Fruit fly (Drosophila melanogaster) whole organism, embryonic: ENCODE data around the gene CG5290.

Experiments
- Adf1 ChIP-seq: fragments of 200-800 bp; sonication (Bioruptor generic); IDR thresholded peaks from 2 replicates; pipeline ENCODE4 v1.3.6; 2022; ENCODE audit warnings: missing biosample characterization, missing genetic modification characterization
- Atf6 ChIP-seq: fragments of 200-800 bp; sonication (Bioruptor generic); IDR thresholded peaks from 2 replicates; pipeline ENCODE4 v1.3.6; 2022; ENCODE audit warnings: missing biosample characterization, missing genetic modification characterization
- BtbVII ChIP-seq: fragments of 200-800 bp; sonication (Bioruptor generic); optimal IDR thresholded peaks from 3 replicates; lab custom pipeline; 2017; ENCODE audit warnings: missing biosample characterization, mild to moderate bottlenecking, missing genetic modification characterization
- CG12659 ChIP-seq: fragments of 200-800 bp; sonication (Bioruptor generic); optimal IDR thresholded peaks from 3 replicates; lab custom pipeline; 2017; ENCODE audit warnings: mild to moderate bottlenecking, missing biosample characterization, missing genetic modification reagents, missing genetic modification characterization
- CG12769 ChIP-seq: fragments of 200-800 bp; sonication (Bioruptor generic); optimal IDR thresholded peaks from 2 replicates; lab custom pipeline; 2019; ENCODE audit warnings: missing biosample characterization, mild to moderate bottlenecking, missing genetic modification characterization, moderate library complexity
- CG13894 ChIP-seq: fragments of 200-800 bp; sonication (Bioruptor generic); optimal IDR thresholded peaks from 3 replicates; lab custom pipeline; 2018; ENCODE audit warnings: missing biosample characterization, mild to moderate bottlenecking, missing genetic modification characterization, moderate library complexity
- CG15011 ChIP-seq: fragments of 200-800 bp; sonication (Bioruptor generic); optimal IDR thresholded peaks from 3 replicates; lab custom pipeline; 2018; ENCODE audit warnings: missing biosample characterization, mild to moderate bottlenecking, missing genetic modification characterization
- CG17829 ChIP-seq: fragments of 200-800 bp; optimal IDR thresholded peaks from 2 replicates; lab custom pipeline; 2019; ENCODE audit warnings: missing biosample characterization, mild to moderate bottlenecking, missing genetic modification characterization, moderate library complexity
- CG2678 ChIP-seq: fragments of 200-800 bp; sonication (Bioruptor generic); optimal IDR thresholded peaks from 3 replicates; lab custom pipeline; 2019; ENCODE audit warnings: missing biosample characterization, mild to moderate bottlenecking, missing genetic modification characterization, moderate library complexity
- CG32532 ChIP-seq: fragments of 200-800 bp; sonication (Bioruptor generic); IDR thresholded peaks from 2 replicates; pipeline ENCODE4 v1.3.6; 2022; ENCODE audit warnings: missing biosample characterization, missing genetic modification characterization
- CG34224 ChIP-seq: fragments of 200-800 bp; sonication (Bioruptor generic); IDR thresholded peaks from 3 replicates; pipeline ENCODE4 v1.3.6; 2022; ENCODE audit warnings: missing biosample characterization, missing genetic modification characterization; ENCODE audit not compliant: partially characterized antibody
- CG34422 ChIP-seq: fragments of 200-800 bp; sonication (Bioruptor generic); IDR thresholded peaks from 3 replicates; pipeline ENCODE4 v1.3.6; 2022; ENCODE audit warnings: missing biosample characterization, missing genetic modification characterization
- CG9727 ChIP-seq: fragments of 200-800 bp; sonication (Bioruptor generic); optimal IDR thresholded peaks from 3 replicates; lab custom pipeline; 2017; ENCODE audit warnings: missing biosample characterization, mild to moderate bottlenecking, missing genetic modification characterization
- CG9876 ChIP-seq: fragments of 200-800 bp; sonication (Bioruptor generic); optimal IDR thresholded peaks from 2 replicates; lab custom pipeline; 2016; ENCODE audit warnings: missing biosample characterization, missing genetic modification characterization
- CG9932 ChIP-seq: fragments of 200-800 bp; sonication (Bioruptor generic); IDR thresholded peaks from 2 replicates; pipeline ENCODE4 v1.3.6; 2022; ENCODE audit warnings: missing biosample characterization, missing genetic modification characterization
- D19A ChIP-seq: fragments of 200-800 bp; optimal IDR thresholded peaks from 3 replicates; lab custom pipeline; 2019; ENCODE audit warnings: missing biosample characterization, mild to moderate bottlenecking, missing genetic modification characterization, moderate library complexity
- Dbx ChIP-seq: fragments of 200-800 bp; sonication (Bioruptor generic); IDR thresholded peaks from 3 replicates; pipeline ENCODE4 v1.3.6; 2022; ENCODE audit warnings: missing biosample characterization, missing genetic modification characterization
- Deaf1 ChIP-seq: fragments of 200-800 bp; optimal IDR thresholded peaks from 3 replicates; lab custom pipeline; 2019; ENCODE audit warnings: missing biosample characterization, mild to moderate bottlenecking, missing genetic modification characterization, moderate library complexity
- Dll ChIP-seq: fragments of 200-800 bp; sonication (Bioruptor generic); IDR thresholded peaks from 4 replicates; pipeline ENCODE4 v1.3.6; 2022; ENCODE audit warnings: missing biosample characterization, missing genetic modification characterization; ENCODE audit not compliant: partially characterized antibody
- ERR ChIP-seq: fragments of 200-800 bp; sonication (Bioruptor generic); optimal IDR thresholded peaks from 2 replicates; lab custom pipeline; 2016; ENCODE audit warnings: missing biosample characterization, missing genetic modification characterization
- H2.0 ChIP-seq: fragments of 200-800 bp; sonication (Bioruptor generic); IDR thresholded peaks from 2 replicates; pipeline ENCODE4 v1.3.6; 2022; ENCODE audit warnings: missing biosample characterization, missing genetic modification characterization
- HHEX ChIP-seq: fragments of 200-800 bp; sonication (Bioruptor generic); optimal IDR thresholded peaks from 3 replicates; lab custom pipeline; 2017; ENCODE audit warnings: missing biosample characterization, mild to moderate bottlenecking, missing genetic modification characterization, missing genetic modification reagents
- HLH3B ChIP-seq: fragments of 200-800 bp; sonication (Bioruptor generic); IDR thresholded peaks from 2 replicates; pipeline ENCODE4 v1.3.6; 2022; ENCODE audit warnings: missing biosample characterization, missing genetic modification characterization
- Hey ChIP-seq: fragments of 200-800 bp; sonication (Bioruptor generic); optimal IDR thresholded peaks from 3 replicates; lab custom pipeline; 2018; ENCODE audit warnings: missing biosample characterization, mild to moderate bottlenecking, missing genetic modification characterization
- Hmr ChIP-seq: fragments of 200-800 bp; sonication (Bioruptor generic); optimal IDR thresholded peaks from 3 replicates; lab custom pipeline; 2017; ENCODE audit warnings: mild to moderate bottlenecking, missing biosample characterization, missing genetic modification reagents, missing genetic modification characterization
- MTF-1 ChIP-seq: fragments of 200-800 bp; sonication (Bioruptor generic); optimal IDR thresholded peaks from 2 replicates; lab custom pipeline; 2018; ENCODE audit warnings: missing biosample characterization, mild to moderate bottlenecking, missing genetic modification characterization, borderline replicate concordance
- Med ChIP-seq: fragments of 200-800 bp; sonication (Bioruptor generic); peaks from one replicate; lab custom pipeline; 2016; ENCODE audit warnings: missing biosample characterization, missing genetic modification characterization, mild to moderate bottlenecking, inconsistent platforms, moderate library complexity
- Oli ChIP-seq: fragments of 200-800 bp; sonication (Bioruptor generic); optimal IDR thresholded peaks from 2 replicates; lab custom pipeline; 2018; ENCODE audit warnings: missing biosample characterization, mild to moderate bottlenecking, missing genetic modification characterization, moderate library complexity
- Rfx ChIP-seq: fragments of 200-800 bp; sonication (Bioruptor generic); IDR thresholded peaks from 2 replicates; pipeline ENCODE4 v1.3.6; 2022; ENCODE audit warnings: missing biosample characterization, missing genetic modification characterization
- ab ChIP-seq: fragments of 200-800 bp; sonication (Bioruptor generic); optimal IDR thresholded peaks from 2 replicates; lab custom pipeline; 2016; ENCODE audit warnings: missing biosample characterization, missing genetic modification characterization
- abd-A ChIP-seq: fragments of 200-800 bp; sonication (Bioruptor generic); optimal IDR thresholded peaks from 3 replicates; lab custom pipeline; 2019; ENCODE audit warnings: missing biosample characterization, mild to moderate bottlenecking, missing genetic modification characterization, moderate library complexity
- bcd ChIP-seq: fragments of 200-800 bp; sonication (Bioruptor generic); optimal IDR thresholded peaks from 2 replicates; lab custom pipeline; 2017; ENCODE audit warnings: missing biosample characterization, mild to moderate bottlenecking, missing genetic modification characterization
- dpn ChIP-seq, 2 experiments: fragments of 200-800 bp; sonication (Bioruptor generic); optimal IDR thresholded peaks; 3 replicates each; lab custom pipeline; 2016; ENCODE audit warnings: missing biosample characterization in 2 of 2, missing genetic modification characterization in 2 of 2
- grau ChIP-seq: fragments of 200-800 bp; optimal IDR thresholded peaks from 3 replicates; lab custom pipeline; 2019; ENCODE audit warnings: missing biosample characterization, mild to moderate bottlenecking, missing genetic modification characterization, moderate library complexity
- grn ChIP-seq: fragments of 200-800 bp; sonication (Bioruptor generic); optimal IDR thresholded peaks from 3 replicates; lab custom pipeline; 2017; ENCODE audit warnings: missing biosample characterization, missing genetic modification characterization
- ham ChIP-seq: fragments of 200-800 bp; sonication (Bioruptor generic); IDR thresholded peaks from 2 replicates; pipeline ENCODE4 v1.3.6; 2022; ENCODE audit warnings: missing biosample characterization, missing genetic modification characterization
- lab ChIP-seq: fragments of 200-800 bp; sonication (Bioruptor generic); optimal IDR thresholded peaks from 3 replicates; lab custom pipeline; 2017; ENCODE audit warnings: missing biosample characterization, missing genetic modification characterization, mild to moderate bottlenecking, moderate library complexity, missing genetic modification reagents
- lov ChIP-seq, 2 experiments: fragments of 200-800 bp in 1 of 2; fragments of >200 bp in 1 of 2; sonication (Bioruptor generic) in 1 of 2; IDR thresholded peaks in 1 of 2; optimal IDR thresholded peaks in 1 of 2; 2 replicates in 1 of 2; 3 replicates in 1 of 2; pipeline versions ENCODE4 v1.3.6 to Lab custom; 2017 to 2022; ENCODE audit warnings: missing biosample characterization in 1 of 2, missing genetic modification characterization in 1 of 2
- mirr ChIP-seq: fragments of 200-800 bp; sonication (Bioruptor generic); optimal IDR thresholded peaks from 3 replicates; lab custom pipeline; 2018; ENCODE audit warnings: missing biosample characterization, mild to moderate bottlenecking, missing genetic modification characterization
- nmo ChIP-seq: fragments of 200-800 bp; sonication (Bioruptor generic); optimal IDR thresholded peaks from 2 replicates; lab custom pipeline; 2018; ENCODE audit warnings: missing biosample characterization, mild to moderate bottlenecking, missing genetic modification characterization, moderate library complexity
- prd ChIP-seq, 3 experiments: fragments of >200 bp in 2 of 3; fragments of 200-800 bp in 1 of 3; sonication (Bioruptor generic) in 1 of 3; optimal IDR thresholded peaks in 2 of 3; IDR thresholded peaks in 1 of 3; 2 replicates in 2 of 3; 3 replicates in 1 of 3; pipeline versions ENCODE4 v1.3.6 to Lab custom; 2017 to 2022; ENCODE audit warnings: missing biosample characterization in 1 of 3, missing genetic modification characterization in 1 of 3
- psq ChIP-seq: fragments of 200-800 bp; sonication (Bioruptor generic); optimal IDR thresholded peaks from 2 replicates; lab custom pipeline; 2017; ENCODE audit warnings: missing biosample characterization, missing genetic modification characterization
- rib ChIP-seq: fragments of 200-800 bp; sonication (Bioruptor generic); IDR thresholded peaks from 2 replicates; pipeline ENCODE4 v1.3.6; 2022; ENCODE audit warnings: missing biosample characterization, missing genetic modification characterization
- sc ChIP-seq, 3 experiments: fragments of >200 bp in 2 of 3; fragments of 200-800 bp in 1 of 3; sonication (Bioruptor generic) in 1 of 3; optimal IDR thresholded peaks; 2 replicates in 2 of 3; 3 replicates in 1 of 3; lab custom pipeline; 2017; ENCODE audit warnings: mild to moderate bottlenecking in 1 of 3, missing biosample characterization in 1 of 3, missing genetic modification characterization in 1 of 3, missing genetic modification reagents in 1 of 3
- schlank ChIP-seq: fragments of 200-800 bp; sonication (Bioruptor generic); optimal IDR thresholded peaks from 2 replicates; lab custom pipeline; 2018; ENCODE audit warnings: missing biosample characterization, mild to moderate bottlenecking, missing genetic modification characterization
- toy ChIP-seq: fragments of 200-800 bp; sonication (Bioruptor generic); IDR thresholded peaks from 2 replicates; pipeline ENCODE4 v1.3.6; 2022; ENCODE audit warnings: missing biosample characterization, missing genetic modification characterization
- unc-4 ChIP-seq: fragments of 200-800 bp; sonication (Bioruptor generic); IDR thresholded peaks from 2 replicates; pipeline ENCODE4 v1.3.6; 2022; ENCODE audit warnings: missing biosample characterization, missing genetic modification characterization; ENCODE audit not compliant: partially characterized antibody

CG5290 gene

dm6 chr3L:17945422-17945821 is 33.1 kb upstream of the CG5290 start (continued):
- TF ChIP-seq psq (GFP tag; lab: Kevin White, UChicago) = no peak
- peak; percentile 4 for TF ChIP-seq ERR
- peak; percentile 25 for TF ChIP-seq Deaf1 (tag; lab: Kevin White, UChicago)
- TF ChIP-seq CG17829 (tag; lab: Kevin White, UChicago) = no peak
- no peak for TF ChIP-seq nmo (GFP tag; lab: Kevin White, UChicago)
- TF ChIP-seq Dll (GFP tag; lab: Robert Waterston, UW) = no peak
- no peak for TF ChIP-seq CG9727 (GFP tag; lab: Kevin White, UChicago)
- peak; percentile 4 for TF ChIP-seq lab (GFP tag; lab: Kevin White, UChicago)
- peak; percentile 63 for TF ChIP-seq CG13894 (tag; lab: Kevin White, UChicago)
- no peak for TF ChIP-seq D19A (tag; lab: Kevin White, UChicago)
- peak; percentile 81 for TF ChIP-seq abd-A (tag; lab: Kevin White, UChicago)
- no peak for TF ChIP-seq bcd
- TF ChIP-seq CG9932 (GFP tag; lab: Robert Waterston, UW) = no peak
- TF ChIP-seq sc (optimal IDR thresholded peaks at IDR 0.05; lab: Kevin White, UChicago) = no peak
- TF ChIP-seq sc (GFP tag; optimal IDR thresholded peaks at IDR 0.05; lab: Kevin White, UChicago) = no peak
- TF ChIP-seq mirr (GFP tag; lab: Kevin White, UChicago) = no peak
- no peak for TF ChIP-seq CG9876 (GFP tag; lab: Kevin White, UChicago)
- TF ChIP-seq CG12659 (GFP tag; lab: Kevin White, UChicago) = no peak
- TF ChIP-seq Hey = peak; percentile 91
- no peak for TF ChIP-seq ham (GFP tag; lab: Robert Waterston, UW)
- no peak for TF ChIP-seq unc-4 (GFP tag; lab: Robert Waterston, UW)
- no peak for TF ChIP-seq grau (tag; lab: Kevin White, UChicago)
- TF ChIP-seq, all 482 proteins: peak for 12

dm6 chr3L:17944614-17945013 is 32.2 kb upstream of the CG5290 start:
- TF ChIP-seq Med (GFP tag; lab: Kevin White, UChicago) = peak; percentile 75
- peak; percentile 16 for TF ChIP-seq MTF-1 (GFP tag; lab: Kevin White, UChicago)
- no peak for TF ChIP-seq ab (GFP tag; lab: Kevin White, UChicago)
- no peak for TF ChIP-seq grn (GFP tag; lab: Kevin White, UChicago)
- TF ChIP-seq prd (optimal IDR thresholded peaks at IDR 0.05; lab: Kevin White, UChicago) = no peak
- 0 out of 3 replicates have a peak, but pooled peaks have one; percentile 13 for TF ChIP-seq prd (GFP tag; IDR thresholded peaks at IDR 0.05; lab: Robert Waterston, UW)
- peak; percentile 17; the same call in 1 of the 2 replicates for TF ChIP-seq toy (GFP tag; lab: Robert Waterston, UW)
- TF ChIP-seq Adf1 (GFP tag; lab: Robert Waterston, UW) = peak; percentile 18; the same call in 1 of the 2 replicates
- no peak for TF ChIP-seq CG15011 (GFP tag; lab: Kevin White, UChicago)
- peak; percentile 12 for TF ChIP-seq Hmr
- TF ChIP-seq CG34422 = peak; percentile 7; the same call in 1 of the 3 replicates
- TF ChIP-seq CG13894 (tag; lab: Kevin White, UChicago) = peak; percentile 60
- no peak for TF ChIP-seq HLH3B (GFP tag; lab: Robert Waterston, UW)
- no peak for TF ChIP-seq lov (optimal IDR thresholded peaks at IDR 0.05; lab: Kevin White, UChicago)
- TF ChIP-seq lov (GFP tag; IDR thresholded peaks at IDR 0.05; lab: Robert Waterston, UW) = 0 out of 3 replicates have a peak, but pooled peaks have one; percentile 19
- TF ChIP-seq rib = 0 out of 2 replicates have a peak, but pooled peaks have one; percentile 21
- TF ChIP-seq CG32532 (GFP tag; lab: Robert Waterston, UW) = peak; percentile 47
- TF ChIP-seq BtbVII (GFP tag; lab: Kevin White, UChicago) = peak; percentile 13
- no peak for TF ChIP-seq dpn (GFP tag; optimal IDR thresholded peaks at IDR 0.05; lab: Kevin White, UChicago)
- TF ChIP-seq CG34224 (GFP tag; lab: Robert Waterston, UW) = no peak
- peak; percentile 50 for TF ChIP-seq Rfx (GFP tag; lab: Robert Waterston, UW)
- no peak for TF ChIP-seq schlank
- TF ChIP-seq CG9932 (GFP tag; lab: Robert Waterston, UW) = no peak
- TF ChIP-seq H2.0 (GFP tag; lab: Robert Waterston, UW) = no peak
- TF ChIP-seq Atf6 = peak; percentile 46
- TF ChIP-seq CG12769 (tag; lab: Kevin White, UChicago) = peak; percentile 22
- TF ChIP-seq lab (GFP tag; lab: Kevin White, UChicago) = peak; percentile 57
- TF ChIP-seq Dbx (GFP tag; lab: Robert Waterston, UW) = peak; percentile 59; the same call in 1 of the 3 replicates
- TF ChIP-seq mirr (GFP tag; lab: Kevin White, UChicago) = peak; percentile 2
- TF ChIP-seq Oli (tag; lab: Kevin White, UChicago) = no peak
- TF ChIP-seq CG2678 (tag; lab: Kevin White, UChicago) = peak; percentile 19
- TF ChIP-seq HHEX = peak; percentile 7
